Worm (Caenorhabditis elegans) whole organism, L2 larva: Measurements from ENCODE around the gene ZC487.1.

Experiments
- C34F6.9 ChIP-seq: fragments of 150-350 bp; optimal IDR thresholded peaks from 2 replicates; lab custom pipeline; 2014; ENCODE audit warnings: missing biosample characterization, missing genetic modification characterization
- F13H6.1 ChIP-seq: sonication (generic microtip); optimal IDR thresholded peaks from 2 replicates; lab custom pipeline; 2016; ENCODE audit warnings: missing genetic modification characterization, missing compliant biosample characterization
- R02D3.7 ChIP-seq: fragments of 150-350 bp; optimal IDR thresholded peaks from 2 replicates; lab custom pipeline; 2014; ENCODE audit warnings: missing biosample characterization, missing genetic modification characterization
- Y55F3AM.14 ChIP-seq: fragments of 200-800 bp; sonication (Bioruptor generic); optimal IDR thresholded peaks from 2 replicates; lab custom pipeline; 2018; ENCODE audit warnings: mild to moderate bottlenecking, missing genetic modification characterization, missing compliant biosample characterization
- alr-1 ChIP-seq: fragments of 150-350 bp; optimal IDR thresholded peaks from 2 replicates; lab custom pipeline; 2014; ENCODE audit warnings: missing biosample characterization, missing genetic modification characterization
- ama-1 ChIP-seq: fragments of 150-350 bp; optimal IDR thresholded peaks from 2 replicates; lab custom pipeline; 2018; ENCODE audit warnings: inconsistent platforms
- blmp-1 ChIP-seq: sonication (generic microtip); optimal IDR thresholded peaks from 2 replicates; lab custom pipeline; 2017; ENCODE audit warnings: missing genetic modification characterization, mild to moderate bottlenecking, missing compliant biosample characterization, antibody characterized with exemption, moderate library complexity; ENCODE audit not compliant: insufficient read depth
- ceh-16 ChIP-seq: fragments of 150-350 bp; optimal IDR thresholded peaks from 2 replicates; lab custom pipeline; 2014; ENCODE audit warnings: missing biosample characterization, missing genetic modification characterization
- ceh-82 ChIP-seq: fragments of 150-350 bp; optimal IDR thresholded peaks from 2 replicates; lab custom pipeline; 2014; ENCODE audit warnings: missing biosample characterization, missing genetic modification characterization
- crh-2 ChIP-seq: sonication (generic microtip); optimal IDR thresholded peaks from 2 replicates; lab custom pipeline; 2017; ENCODE audit warnings: missing biosample characterization, missing genetic modification characterization
- dmd-4 ChIP-seq: sonication (generic microtip); optimal IDR thresholded peaks from 2 replicates; lab custom pipeline; 2017; ENCODE audit warnings: missing biosample characterization, missing genetic modification characterization
- egl-27 ChIP-seq: sonication (generic microtip); optimal IDR thresholded peaks from 3 replicates; lab custom pipeline; 2017; ENCODE audit warnings: missing biosample characterization, missing genetic modification reagents, missing genetic modification characterization
- elt-1 ChIP-seq: fragments of 150-350 bp; optimal IDR thresholded peaks from 2 replicates; lab custom pipeline; 2014; ENCODE audit warnings: missing biosample characterization, missing genetic modification characterization
- gmeb-1 ChIP-seq: fragments of 150-350 bp; optimal IDR thresholded peaks from 2 replicates; lab custom pipeline; 2014; ENCODE audit warnings: missing biosample characterization, missing genetic modification characterization
- lin-11 ChIP-seq: fragments of 150-350 bp; sonication (generic microtip); optimal IDR thresholded peaks from 2 replicates; lab custom pipeline; 2014; ENCODE audit warnings: missing biosample characterization, missing genetic modification characterization, inconsistent platforms, mixed read lengths
- lin-13 ChIP-seq: fragments of 150-350 bp; optimal IDR thresholded peaks from 2 replicates; lab custom pipeline; 2014; ENCODE audit warnings: missing biosample characterization, missing genetic modification reagents, missing genetic modification characterization
- mab-5 ChIP-seq: fragments of 150-350 bp; optimal IDR thresholded peaks from 2 replicates; lab custom pipeline; 2014; ENCODE audit warnings: missing biosample characterization, missing genetic modification characterization
- mbf-1 ChIP-seq: sonication (generic microtip); optimal IDR thresholded peaks from 2 replicates; lab custom pipeline; 2017; ENCODE audit warnings: missing biosample characterization, missing genetic modification characterization
- nhr-10 ChIP-seq: sonication (generic microtip); optimal IDR thresholded peaks from 2 replicates; lab custom pipeline; 2017; ENCODE audit warnings: missing biosample characterization, missing genetic modification characterization
- nhr-11 ChIP-seq: fragments of 150-350 bp; optimal IDR thresholded peaks from 2 replicates; lab custom pipeline; 2014; ENCODE audit warnings: missing biosample characterization, missing genetic modification characterization
- nhr-129 ChIP-seq: fragments of 150-350 bp; optimal IDR thresholded peaks from 2 replicates; lab custom pipeline; 2014; ENCODE audit warnings: missing biosample characterization, missing genetic modification characterization
- nhr-23 ChIP-seq: fragments of 150-350 bp; optimal IDR thresholded peaks from 2 replicates; lab custom pipeline; 2014; ENCODE audit warnings: missing biosample characterization, missing genetic modification reagents, missing genetic modification characterization
- nhr-237 ChIP-seq: fragments of 150-350 bp; optimal IDR thresholded peaks from 2 replicates; lab custom pipeline; 2014; ENCODE audit warnings: missing biosample characterization, missing genetic modification characterization
- nhr-25 ChIP-seq: fragments of 150-350 bp; sonication (generic microtip); optimal IDR thresholded peaks from 3 replicates; lab custom pipeline; 2014; ENCODE audit warnings: missing biosample characterization, missing genetic modification characterization
- nhr-6 ChIP-seq: fragments of 150-350 bp; optimal IDR thresholded peaks from 2 replicates; lab custom pipeline; 2014; ENCODE audit warnings: missing biosample characterization, missing genetic modification characterization
- nhr-77 ChIP-seq: fragments of 150-350 bp; optimal IDR thresholded peaks from 2 replicates; lab custom pipeline; 2014; ENCODE audit warnings: missing biosample characterization, missing genetic modification characterization
- sma-9 ChIP-seq, 2 experiments: fragments of 150-350 bp in 1 of 2; sonication (generic microtip) in 1 of 2; optimal IDR thresholded peaks; 2 replicates each; lab custom pipeline; 2014 to 2016; ENCODE audit warnings: missing genetic modification characterization in 2 of 2, mild to moderate bottlenecking in 1 of 2, missing biosample characterization in 1 of 2, missing compliant biosample characterization in 1 of 2, missing genetic modification reagents in 1 of 2, moderate library complexity in 1 of 2
- snpc-4 ChIP-seq: fragments of 150-350 bp; optimal IDR thresholded peaks from 2 replicates; lab custom pipeline; 2014; ENCODE audit warnings: missing biosample characterization, missing genetic modification characterization
- unc-39 ChIP-seq: fragments of 150-350 bp; optimal IDR thresholded peaks from 2 replicates; lab custom pipeline; 2014; ENCODE audit warnings: missing biosample characterization, missing genetic modification characterization
- unc-62 ChIP-seq: fragments of 150-350 bp; optimal IDR thresholded peaks from 2 replicates; lab custom pipeline; 2014; ENCODE audit warnings: missing biosample characterization, missing genetic modification reagents, missing genetic modification characterization
- ztf-1 ChIP-seq: fragments of 200-800 bp; sonication (Bioruptor generic); conservative IDR thresholded peaks from 2 replicates; pipeline ENCODE4 v1.3.6; 2022; ENCODE audit warnings: missing genetic modification characterization, missing compliant biosample characterization
- ztf-11 ChIP-seq: sonication (generic microtip); optimal IDR thresholded peaks from 2 replicates; lab custom pipeline; 2017; ENCODE audit warnings: missing biosample characterization, missing genetic modification characterization
- ztf-4 ChIP-seq: fragments of 150-350 bp; optimal IDR thresholded peaks from 2 replicates; lab custom pipeline; 2014; ENCODE audit warnings: missing biosample characterization, missing genetic modification characterization

ZC487.1 gene

ce11 chrV:6697552-6697951, 29.8 kb upstream of the ZC487.1 start, which contains the start of gene W02F12.2:
W02F12.2 (minus strand) TSS chrV:6697652.
- TF ChIP-seq lin-13 (no peak), nhr-10 (tag; lab: Kevin White, UChicago) (no peak), nhr-237 (tag; lab: Kevin White, UChicago) (no peak), unc-39 (tag; lab: Kevin White, UChicago) (no peak), ztf-11 (tag; lab: Kevin White, UChicago) (no peak), gmeb-1 (no peak), sma-9 (GFP tag; optimal IDR thresholded peaks at IDR 0.05; lab: Kevin White, UChicago) (no peak), sma-9 (tag; optimal IDR thresholded peaks at IDR 0.05; lab: Kevin White, UChicago) (no peak), dmd-4 (tag; lab: Kevin White, UChicago) (no peak), R02D3.7 (tag; lab: Kevin White, UChicago) (no peak), alr-1 (tag; lab: Kevin White, UChicago) (no peak), lin-11 (tag; lab: Kevin White, UChicago) (no peak), nhr-129 (tag; lab: Kevin White, UChicago) (no peak), C34F6.9 (tag; lab: Kevin White, UChicago) (no peak), nhr-25 (tag; lab: Kevin White, UChicago) (no peak)
- TF ChIP-seq, all 48 proteins: peak for 0

DNA sequence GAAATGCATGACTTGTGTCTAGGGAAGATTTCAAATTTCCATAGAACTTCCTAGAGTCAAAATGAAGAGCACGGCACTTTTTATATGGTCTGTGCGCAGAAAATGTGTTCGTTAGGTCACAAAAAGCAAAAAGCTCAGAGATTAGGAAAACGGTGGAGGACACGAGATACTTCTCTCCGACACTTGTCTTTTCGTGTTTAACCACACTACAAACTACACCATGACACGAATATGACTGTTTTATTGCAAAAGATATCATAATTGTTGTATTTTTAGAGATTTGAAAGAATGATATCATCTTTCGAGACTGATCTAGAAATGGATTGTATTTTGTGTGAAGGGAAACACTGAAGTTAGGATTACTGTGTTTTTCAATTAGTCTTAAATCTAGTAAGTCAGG, 28.3 kb upstream of the ZC487.1 start:
- TF ChIP-seq ceh-16 (no peak), unc-62 (GFP tag; lab: Kevin White, UChicago) (no peak), mab-5 (no peak), nhr-23 (tag; lab: Kevin White, UChicago) (no peak), ama-1 (no peak), blmp-1 (tag; lab: Kevin White, UChicago) (no peak), snpc-4 (no peak)

DNA sequence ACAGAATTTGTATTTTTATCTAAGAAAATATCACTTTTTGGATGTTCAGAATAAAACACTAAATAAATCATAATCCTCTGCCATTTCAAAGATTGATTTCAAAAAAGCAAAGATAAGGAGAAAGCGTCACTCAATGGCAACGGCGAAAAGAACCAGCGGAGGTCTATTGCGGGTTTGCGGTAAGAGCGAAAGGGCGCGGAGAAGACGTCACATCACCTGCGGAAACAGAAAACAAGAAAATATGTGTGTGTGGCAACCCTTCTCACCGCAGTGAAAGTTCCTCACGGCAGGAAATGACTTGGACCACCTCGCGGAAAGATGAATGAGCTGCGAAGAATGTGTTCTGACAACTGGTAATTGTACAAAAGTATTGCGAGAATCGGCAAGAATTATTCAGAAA, 27.5 kb upstream of the ZC487.1 start:
- peak; percentile 50 for TF ChIP-seq blmp-1 (tag; lab: Kevin White, UChicago)
- no peak for TF ChIP-seq nhr-129 (tag; lab: Kevin White, UChicago)

DNA sequence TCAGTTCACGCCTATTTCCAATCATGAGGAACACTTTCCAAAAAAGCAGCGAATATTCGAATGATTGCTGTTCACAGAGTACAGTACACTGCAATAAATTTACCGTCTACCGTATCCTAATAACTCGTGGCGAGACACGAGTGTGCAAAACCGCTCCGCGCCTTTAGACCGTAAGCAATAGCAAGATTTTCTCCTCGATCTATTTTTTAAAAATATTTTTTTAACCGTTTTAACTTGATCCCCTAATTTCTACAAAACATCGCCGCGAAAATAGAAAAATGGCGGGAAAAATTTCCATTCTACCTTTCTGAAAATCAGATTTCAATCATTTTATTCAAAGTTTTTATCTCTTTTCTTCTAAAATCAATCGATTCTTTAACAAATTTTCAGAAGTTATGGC, 24.6 kb upstream of the ZC487.1 start, which contains the start of gene era-1:
Gene era-1, plus strand, starts transcription at position 366 of the 400 bp plus-strand sequence.
- no peak for TF ChIP-seq alr-1 (tag; lab: Kevin White, UChicago)
- TF ChIP-seq nhr-6 (tag; lab: Kevin White, UChicago) = no peak
- no peak for TF ChIP-seq Y55F3AM.14 (GFP tag; lab: Kevin White, UChicago)
- no peak for TF ChIP-seq ztf-4 (tag; lab: Kevin White, UChicago)
- TF ChIP-seq elt-1 = no peak
- no peak for TF ChIP-seq egl-27 (tag; lab: Kevin White, UChicago)
- TF ChIP-seq mab-5 = no peak
- no peak for TF ChIP-seq nhr-11 (tag; lab: Kevin White, UChicago)
- TF ChIP-seq ztf-1 (GFP tag; lab: Robert Waterston, UW) = no peak
- no peak for TF ChIP-seq lin-13

- TF ChIP-seq ama-1 (no peak), Y55F3AM.14 (GFP tag; lab: Kevin White, UChicago) (no peak), nhr-237 (tag; lab: Kevin White, UChicago) (no peak), blmp-1 (tag; lab: Kevin White, UChicago) (no peak), mbf-1 (tag; lab: Kevin White, UChicago) (no peak), nhr-77 (tag; lab: Kevin White, UChicago) (no peak), nhr-129 (tag; lab: Kevin White, UChicago) (no peak), elt-1 (no peak), alr-1 (tag; lab: Kevin White, UChicago) (no peak), F13H6.1 (tag; lab: Kevin White, UChicago) (no peak), ceh-82 (tag; lab: Kevin White, UChicago) (no peak), ztf-1 (GFP tag; lab: Robert Waterston, UW) (no peak), nhr-25 (tag; lab: Kevin White, UChicago) (no peak), C34F6.9 (tag; lab: Kevin White, UChicago) (no peak), crh-2 (tag; lab: Kevin White, UChicago) (no peak), mab-5 (no peak), lin-11 (tag; lab: Kevin White, UChicago) (no peak), nhr-11 (tag; lab: Kevin White, UChicago) (no peak)
These were observed 22.8 kb upstream of the ZC487.1 start for ce11 chrV:6704482-6704881.
